Fruit fly (Drosophila melanogaster) whole organism, embryonic: ENCODE data around the gene ETHR.

Experiments
- Ada2b ChIP-seq: fragments of 200-800 bp; sonication (Bioruptor generic); IDR thresholded peaks from 2 replicates; pipeline ENCODE4 v1.3.6; 2022; ENCODE audit warnings: missing biosample characterization, missing genetic modification characterization
- Adf1 ChIP-seq: fragments of 200-800 bp; sonication (Bioruptor generic); IDR thresholded peaks from 2 replicates; pipeline ENCODE4 v1.3.6; 2022; ENCODE audit warnings: missing biosample characterization, missing genetic modification characterization
- CG10543 ChIP-seq: fragments of 200-800 bp; sonication (Bioruptor generic); optimal IDR thresholded peaks from 3 replicates; lab custom pipeline; 2017; ENCODE audit warnings: missing biosample characterization, mild to moderate bottlenecking, missing genetic modification characterization, moderate library complexity
- CG11723 ChIP-seq: fragments of 200-800 bp; sonication (Bioruptor generic); optimal IDR thresholded peaks from 2 replicates; lab custom pipeline; 2017; ENCODE audit warnings: missing biosample characterization, mild to moderate bottlenecking, missing genetic modification characterization
- CG13624 ChIP-seq: fragments of 200-800 bp; sonication (Bioruptor generic); optimal IDR thresholded peaks from 2 replicates; lab custom pipeline; 2016; ENCODE audit warnings: missing biosample characterization, missing genetic modification characterization
- CG15269 ChIP-seq: fragments of 200-800 bp; sonication (Bioruptor generic); optimal IDR thresholded peaks from 2 replicates; lab custom pipeline; 2018; ENCODE audit warnings: missing biosample characterization, mild to moderate bottlenecking, missing genetic modification characterization, moderate library complexity
- CG1529 ChIP-seq: fragments of 200-800 bp; sonication (Bioruptor generic); optimal IDR thresholded peaks from 3 replicates; lab custom pipeline; 2018; ENCODE audit warnings: missing biosample characterization, missing genetic modification characterization
- CG15514 ChIP-seq: fragments of 200-800 bp; sonication (Bioruptor generic); optimal IDR thresholded peaks from 3 replicates; lab custom pipeline; 2017; ENCODE audit warnings: missing biosample characterization, missing genetic modification characterization, mild to moderate bottlenecking, moderate library complexity, missing genetic modification reagents
- CG1602 ChIP-seq: fragments of 200-800 bp; sonication (Bioruptor generic); optimal IDR thresholded peaks from 3 replicates; lab custom pipeline; 2016; ENCODE audit warnings: missing biosample characterization, missing genetic modification characterization
- CG16779 ChIP-seq: fragments of 200-800 bp; sonication (Bioruptor generic); IDR thresholded peaks from 2 replicates; pipeline ENCODE4 v1.3.6; 2022; ENCODE audit warnings: missing biosample characterization, missing genetic modification characterization
- CG17328 ChIP-seq: fragments of 200-800 bp; sonication (Bioruptor generic); IDR thresholded peaks from 2 replicates; pipeline ENCODE4 v1.3.6; 2022; ENCODE audit warnings: missing biosample characterization, missing genetic modification characterization
- CG18262 ChIP-seq: fragments of 200-800 bp; optimal IDR thresholded peaks from 3 replicates; lab custom pipeline; 2019; ENCODE audit warnings: missing biosample characterization, mild to moderate bottlenecking, missing genetic modification characterization, moderate library complexity
- CG18599 ChIP-seq: fragments of 200-800 bp; sonication (Bioruptor generic); optimal IDR thresholded peaks from 3 replicates; lab custom pipeline; 2017; ENCODE audit warnings: missing biosample characterization, missing genetic modification characterization, mild to moderate bottlenecking, moderate library complexity, missing genetic modification reagents
- CG30431 ChIP-seq: fragments of 200-800 bp; sonication (Bioruptor generic); optimal IDR thresholded peaks from 2 replicates; lab custom pipeline; 2017; ENCODE audit warnings: missing biosample characterization, missing genetic modification characterization
- CG4707 ChIP-seq: fragments of 200-800 bp; sonication (Bioruptor generic); optimal IDR thresholded peaks from 2 replicates; lab custom pipeline; 2018; ENCODE audit warnings: missing biosample characterization, mild to moderate bottlenecking, missing genetic modification characterization, moderate library complexity
- CG8388 ChIP-seq: fragments of 200-800 bp; sonication (Bioruptor generic); optimal IDR thresholded peaks from 2 replicates; lab custom pipeline; 2019; ENCODE audit warnings: missing biosample characterization, mild to moderate bottlenecking, missing genetic modification characterization, moderate library complexity
- CG9727 ChIP-seq: fragments of 200-800 bp; sonication (Bioruptor generic); optimal IDR thresholded peaks from 3 replicates; lab custom pipeline; 2017; ENCODE audit warnings: missing biosample characterization, mild to moderate bottlenecking, missing genetic modification characterization
- CG9876 ChIP-seq: fragments of 200-800 bp; sonication (Bioruptor generic); optimal IDR thresholded peaks from 2 replicates; lab custom pipeline; 2016; ENCODE audit warnings: missing biosample characterization, missing genetic modification characterization
- Dp ChIP-seq: fragments of 200-800 bp; sonication (Bioruptor generic); optimal IDR thresholded peaks from 2 replicates; lab custom pipeline; 2018; ENCODE audit warnings: missing biosample characterization, mild to moderate bottlenecking, missing genetic modification characterization, moderate library complexity
- Ets97D ChIP-seq: fragments of 200-800 bp; sonication (Bioruptor generic); optimal IDR thresholded peaks from 3 replicates; lab custom pipeline; 2016; ENCODE audit warnings: missing biosample characterization, missing genetic modification characterization
- Hmr ChIP-seq: fragments of 200-800 bp; sonication (Bioruptor generic); optimal IDR thresholded peaks from 3 replicates; lab custom pipeline; 2017; ENCODE audit warnings: mild to moderate bottlenecking, missing biosample characterization, missing genetic modification reagents, missing genetic modification characterization
- MTF-1 ChIP-seq: fragments of 200-800 bp; sonication (Bioruptor generic); optimal IDR thresholded peaks from 2 replicates; lab custom pipeline; 2018; ENCODE audit warnings: missing biosample characterization, mild to moderate bottlenecking, missing genetic modification characterization, borderline replicate concordance
- Mes4 ChIP-seq: fragments of 200-800 bp; sonication (Bioruptor generic); optimal IDR thresholded peaks from 2 replicates; lab custom pipeline; 2016; ENCODE audit warnings: missing biosample characterization, missing genetic modification characterization
- Oli ChIP-seq: fragments of 200-800 bp; sonication (Bioruptor generic); optimal IDR thresholded peaks from 2 replicates; lab custom pipeline; 2018; ENCODE audit warnings: missing biosample characterization, mild to moderate bottlenecking, missing genetic modification characterization, moderate library complexity
- Ptx1 ChIP-seq: fragments of 200-800 bp; sonication (Bioruptor generic); IDR thresholded peaks from 2 replicates; pipeline ENCODE4 v1.3.6; 2022; ENCODE audit warnings: missing biosample characterization, missing genetic modification characterization
- Scr ChIP-seq: fragments of 200-800 bp; sonication (Bioruptor generic); IDR thresholded peaks from 2 replicates; pipeline ENCODE4 v1.3.6; 2022; ENCODE audit warnings: missing biosample characterization, missing genetic modification characterization; ENCODE audit not compliant: partially characterized antibody
- TFAM ChIP-seq: fragments of 200-800 bp; sonication (Bioruptor generic); optimal IDR thresholded peaks from 2 replicates; lab custom pipeline; 2017; ENCODE audit warnings: missing biosample characterization, missing genetic modification characterization, inconsistent platforms
- Trl ChIP-seq, 3 experiments: fragments of >200 bp in 2 of 3; fragments of 200-800 bp in 1 of 3; sonication (Bioruptor generic) in 1 of 3; optimal IDR thresholded peaks; 2 replicates in 1 of 3; 3 replicates in 2 of 3; lab custom pipeline; 2016 to 2017; ENCODE audit warnings: missing biosample characterization in 1 of 3, missing genetic modification characterization in 1 of 3
- Xrp1 ChIP-seq: fragments of 200-800 bp; sonication (Bioruptor generic); IDR thresholded peaks from 2 replicates; pipeline ENCODE4 v1.3.6; 2022; ENCODE audit warnings: missing biosample characterization, missing genetic modification characterization
- bowl ChIP-seq: fragments of 200-800 bp; sonication (Bioruptor generic); IDR thresholded peaks from 2 replicates; pipeline ENCODE4 v1.3.6; 2022; ENCODE audit warnings: missing biosample characterization, missing genetic modification characterization
- cas ChIP-seq: fragments of 200-800 bp; sonication (Bioruptor generic); IDR thresholded peaks from 2 replicates; pipeline ENCODE4 v1.3.6; 2022; ENCODE audit warnings: missing biosample characterization, missing genetic modification characterization
- cg ChIP-seq: fragments of 200-800 bp; sonication (Bioruptor generic); optimal IDR thresholded peaks from 3 replicates; lab custom pipeline; 2019; ENCODE audit warnings: missing biosample characterization, mild to moderate bottlenecking, missing genetic modification characterization, moderate library complexity
- chif ChIP-seq, 2 experiments: fragments of 200-800 bp; sonication (Bioruptor generic); optimal IDR thresholded peaks; 3 replicates each; lab custom pipeline; 2016; ENCODE audit warnings: missing biosample characterization in 2 of 2, missing genetic modification characterization in 2 of 2
- chn ChIP-seq: fragments of 200-800 bp; sonication (Bioruptor generic); optimal IDR thresholded peaks from 2 replicates; lab custom pipeline; 2016; ENCODE audit warnings: missing biosample characterization, missing genetic modification characterization
- ci ChIP-seq: fragments of 200-800 bp; sonication (Bioruptor generic); IDR thresholded peaks from 3 replicates; pipeline ENCODE4 v1.3.6; 2022; ENCODE audit warnings: missing biosample characterization, missing genetic modification characterization
- cwo ChIP-seq: fragments of 200-800 bp; sonication (Bioruptor generic); optimal IDR thresholded peaks from 3 replicates; lab custom pipeline; 2017; ENCODE audit warnings: missing biosample characterization, missing genetic modification characterization, mild to moderate bottlenecking, moderate library complexity, missing genetic modification reagents
- dan ChIP-seq: fragments of 200-800 bp; sonication (Bioruptor generic); IDR thresholded peaks from 2 replicates; pipeline ENCODE4 v1.3.6; 2022; ENCODE audit warnings: missing biosample characterization, missing genetic modification characterization
- ftz-f1 ChIP-seq: fragments of 200-800 bp; sonication (Bioruptor generic); optimal IDR thresholded peaks from 2 replicates; lab custom pipeline; 2016; ENCODE audit warnings: missing biosample characterization, missing genetic modification characterization
- hkb ChIP-seq, 2 experiments: fragments of 200-800 bp in 1 of 2; fragments of >200 bp in 1 of 2; sonication (Bioruptor generic) in 1 of 2; IDR thresholded peaks in 1 of 2; optimal IDR thresholded peaks in 1 of 2; 2 replicates each; pipeline versions ENCODE4 v1.3.6 to Lab custom; 2017 to 2022; ENCODE audit warnings: missing biosample characterization in 1 of 2, missing genetic modification characterization in 1 of 2
- lab ChIP-seq: fragments of 200-800 bp; sonication (Bioruptor generic); optimal IDR thresholded peaks from 3 replicates; lab custom pipeline; 2017; ENCODE audit warnings: missing biosample characterization, missing genetic modification characterization, mild to moderate bottlenecking, moderate library complexity, missing genetic modification reagents
- nom ChIP-seq: fragments of 200-800 bp; sonication (Bioruptor generic); optimal IDR thresholded peaks from 2 replicates; lab custom pipeline; 2017; ENCODE audit warnings: missing biosample characterization, missing genetic modification characterization, mild to moderate bottlenecking, moderate library complexity, missing genetic modification reagents
- row ChIP-seq: fragments of 200-800 bp; sonication (Bioruptor generic); IDR thresholded peaks from 3 replicates; pipeline ENCODE4 v1.3.6; 2022; ENCODE audit warnings: missing biosample characterization, missing genetic modification characterization
- sd ChIP-seq: fragments of 200-800 bp; sonication (Bioruptor generic); optimal IDR thresholded peaks from 3 replicates; lab custom pipeline; 2018; ENCODE audit warnings: missing biosample characterization, mild to moderate bottlenecking, missing genetic modification characterization, moderate library complexity
- sens-2 ChIP-seq: fragments of 200-800 bp; sonication (Bioruptor generic); IDR thresholded peaks from 2 replicates; pipeline ENCODE4 v1.3.6; 2022; ENCODE audit warnings: missing biosample characterization, missing genetic modification characterization
- ssp ChIP-seq: fragments of 200-800 bp; sonication (Bioruptor generic); IDR thresholded peaks from 2 replicates; pipeline ENCODE4 v1.3.6; 2022; ENCODE audit warnings: missing biosample characterization, missing genetic modification characterization
- stc ChIP-seq: fragments of 200-800 bp; sonication (Bioruptor generic); IDR thresholded peaks from 2 replicates; pipeline ENCODE4 v1.3.6; 2022; ENCODE audit warnings: missing biosample characterization, missing genetic modification characterization
- tll ChIP-seq, 2 experiments: fragments of 200-800 bp in 1 of 2; fragments of >200 bp in 1 of 2; sonication (Bioruptor generic) in 1 of 2; optimal IDR thresholded peaks; 2 replicates each; lab custom pipeline; 2017 to 2019; ENCODE audit warnings: missing biosample characterization in 2 of 2, missing genetic modification characterization in 2 of 2, mild to moderate bottlenecking in 1 of 2, moderate library complexity in 1 of 2
- tna ChIP-seq: fragments of 200-800 bp; sonication (Bioruptor generic); IDR thresholded peaks from 2 replicates; pipeline ENCODE4 v1.3.6; 2022; ENCODE audit warnings: missing biosample characterization, missing genetic modification characterization; ENCODE audit not compliant: partially characterized antibody
- unpg ChIP-seq: fragments of 200-800 bp; sonication (Bioruptor generic); optimal IDR thresholded peaks from 3 replicates; lab custom pipeline; 2018; ENCODE audit warnings: missing biosample characterization, mild to moderate bottlenecking, missing genetic modification characterization, moderate library complexity

Gene ETHR

dm6 chr3R:21224230-21224629 lies 22.6 kb upstream of the ETHR start (continued):
- no peak for TF ChIP-seq CG13624 (GFP tag; lab: Kevin White, UChicago)
- no peak for TF ChIP-seq tna
- no peak for TF ChIP-seq CG17328 (GFP tag; lab: Robert Waterston, UW)
- TF ChIP-seq cwo (GFP tag; lab: Kevin White, UChicago), result peak; percentile 7
- TF ChIP-seq Scr (GFP tag; lab: Robert Waterston, UW), result no peak
- TF ChIP-seq TFAM (GFP tag; lab: Kevin White, UChicago), result no peak
- no peak for TF ChIP-seq dan (GFP tag; lab: Robert Waterston, UW)
- peak; percentile 84 for TF ChIP-seq ci (GFP tag; lab: Robert Waterston, UW)
- TF ChIP-seq nom (GFP tag; lab: Kevin White, UChicago), result no peak
- TF ChIP-seq Dp, result peak; percentile 60
- no peak for TF ChIP-seq CG10543 (GFP tag; lab: Kevin White, UChicago)
- TF ChIP-seq Ets97D, result no peak
- no peak for TF ChIP-seq Oli (tag; lab: Kevin White, UChicago)
- no peak for TF ChIP-seq hkb (optimal IDR thresholded peaks at IDR 0.05; lab: Kevin White, UChicago)
- TF ChIP-seq hkb (GFP tag; IDR thresholded peaks at IDR 0.05; lab: Robert Waterston, UW), result peak; percentile 66
- no peak for TF ChIP-seq CG18262 (tag; lab: Kevin White, UChicago)
- no peak for TF ChIP-seq CG9876
- peak; percentile 36 for TF ChIP-seq CG15269 (tag; lab: Kevin White, UChicago)
- TF ChIP-seq tll (GFP tag; optimal IDR thresholded peaks at IDR 0.05; lab: Kevin White, UChicago), result no peak
- TF ChIP-seq CG11723 (GFP tag; lab: Kevin White, UChicago), result no peak
- no peak for TF ChIP-seq Adf1 (GFP tag; lab: Robert Waterston, UW)
- peak; percentile 27 for TF ChIP-seq Hmr (GFP tag; lab: Kevin White, UChicago)
- peak; percentile 0 for TF ChIP-seq CG15514
- peak; percentile 8 for TF ChIP-seq chn (GFP tag; lab: Kevin White, UChicago)
- no peak for TF ChIP-seq sd (tag; lab: Kevin White, UChicago)
- TF ChIP-seq CG1602 (GFP tag; lab: Kevin White, UChicago), result no peak
- TF ChIP-seq CG30431 (GFP tag; lab: Kevin White, UChicago), result no peak
- no peak for TF ChIP-seq MTF-1 (GFP tag; lab: Kevin White, UChicago)
- TF ChIP-seq chif (GFP tag; optimal IDR thresholded peaks at IDR 0.05; lab: Kevin White, UChicago), result no peak
- TF ChIP-seq Ada2b (GFP tag; lab: Robert Waterston, UW), result peak; percentile 34; the same call in 1 of the 2 replicates
- TF ChIP-seq Xrp1 (GFP tag; lab: Robert Waterston, UW), result peak; percentile 47; the same call in 1 of the 2 replicates
- TF ChIP-seq CG1529 (GFP tag; lab: Kevin White, UChicago), result no peak
- no peak for TF ChIP-seq CG4707 (GFP tag; lab: Kevin White, UChicago)
- no peak for TF ChIP-seq sens-2 (GFP tag; lab: Robert Waterston, UW)
- no peak for TF ChIP-seq unpg
- TF ChIP-seq stc (GFP tag; lab: Robert Waterston, UW), result 0 out of 2 replicates have a peak, but pooled peaks have one; percentile 22
- no peak for TF ChIP-seq Mes4 (GFP tag; lab: Kevin White, UChicago)
- TF ChIP-seq Ptx1 (GFP tag; lab: Robert Waterston, UW), result 0 out of 2 replicates have a peak, but pooled peaks have one; percentile 23
- no peak for TF ChIP-seq CG18599 (GFP tag; lab: Kevin White, UChicago)
- TF ChIP-seq ssp (GFP tag; lab: Robert Waterston, UW), result no peak
- peak; percentile 59 to 71 for TF ChIP-seq Trl (optimal IDR thresholded peaks at IDR 0.05; lab: Kevin White, UChicago)
- no peak for TF ChIP-seq Trl (GFP tag; optimal IDR thresholded peaks at IDR 0.05; lab: Kevin White, UChicago)
- TF ChIP-seq lab (GFP tag; lab: Kevin White, UChicago), result peak; percentile 33
- peak; percentile 63 for TF ChIP-seq row (GFP tag; lab: Robert Waterston, UW)
- TF ChIP-seq ftz-f1, result no peak
- TF ChIP-seq CG8388 (GFP tag; lab: Kevin White, UChicago), result no peak
- TF ChIP-seq CG9727 (GFP tag; lab: Kevin White, UChicago), result no peak
- TF ChIP-seq cas, result 0 out of 2 replicates have a peak, but pooled peaks have one; percentile 38
- no peak for TF ChIP-seq bowl
- peak; percentile 20; the same call in 1 of the 2 replicates for TF ChIP-seq CG16779 (GFP tag; lab: Robert Waterston, UW)
- peak; percentile 87 for TF ChIP-seq cg
